Worm (Caenorhabditis elegans) whole organism, L2 larva: ENCODE data around the gene tmed-13.

Experiments used
- C34F6.9 ChIP-seq: fragments of 150-350 bp; optimal IDR thresholded peaks from 2 replicates; lab custom pipeline; 2014; ENCODE audit warnings: missing biosample characterization, missing genetic modification characterization
- F13H6.1 ChIP-seq: sonication (generic microtip); optimal IDR thresholded peaks from 2 replicates; lab custom pipeline; 2016; ENCODE audit warnings: missing genetic modification characterization, missing compliant biosample characterization
- R02D3.7 ChIP-seq: fragments of 150-350 bp; optimal IDR thresholded peaks from 2 replicates; lab custom pipeline; 2014; ENCODE audit warnings: missing biosample characterization, missing genetic modification characterization
- ZK546.5 ChIP-seq: sonication (generic microtip); optimal IDR thresholded peaks from 2 replicates; lab custom pipeline; 2017; ENCODE audit warnings: missing biosample characterization, missing genetic modification characterization
- ceh-16 ChIP-seq: fragments of 150-350 bp; optimal IDR thresholded peaks from 2 replicates; lab custom pipeline; 2014; ENCODE audit warnings: missing biosample characterization, missing genetic modification characterization
- ceh-82 ChIP-seq: fragments of 150-350 bp; optimal IDR thresholded peaks from 2 replicates; lab custom pipeline; 2014; ENCODE audit warnings: missing biosample characterization, missing genetic modification characterization
- crh-2 ChIP-seq: sonication (generic microtip); optimal IDR thresholded peaks from 2 replicates; lab custom pipeline; 2017; ENCODE audit warnings: missing biosample characterization, missing genetic modification characterization
- dmd-4 ChIP-seq: sonication (generic microtip); optimal IDR thresholded peaks from 2 replicates; lab custom pipeline; 2017; ENCODE audit warnings: missing biosample characterization, missing genetic modification characterization
- egl-27 ChIP-seq: sonication (generic microtip); optimal IDR thresholded peaks from 3 replicates; lab custom pipeline; 2017; ENCODE audit warnings: missing biosample characterization, missing genetic modification reagents, missing genetic modification characterization
- elt-1 ChIP-seq: fragments of 150-350 bp; optimal IDR thresholded peaks from 2 replicates; lab custom pipeline; 2014; ENCODE audit warnings: missing biosample characterization, missing genetic modification characterization
- elt-3 ChIP-seq: sonication (generic microtip); optimal IDR thresholded peaks from 2 replicates; lab custom pipeline; 2017; ENCODE audit warnings: missing biosample characterization, missing genetic modification characterization
- fos-1 ChIP-seq: fragments of 150-350 bp; optimal IDR thresholded peaks from 2 replicates; lab custom pipeline; 2014; ENCODE audit warnings: missing biosample characterization, missing genetic modification characterization
- gmeb-1 ChIP-seq: fragments of 150-350 bp; optimal IDR thresholded peaks from 2 replicates; lab custom pipeline; 2014; ENCODE audit warnings: missing biosample characterization, missing genetic modification characterization
- lin-11 ChIP-seq: fragments of 150-350 bp; sonication (generic microtip); optimal IDR thresholded peaks from 2 replicates; lab custom pipeline; 2014; ENCODE audit warnings: missing biosample characterization, missing genetic modification characterization, inconsistent platforms, mixed read lengths
- lin-13 ChIP-seq: fragments of 150-350 bp; optimal IDR thresholded peaks from 2 replicates; lab custom pipeline; 2014; ENCODE audit warnings: missing biosample characterization, missing genetic modification reagents, missing genetic modification characterization
- lsy-2 ChIP-seq, 2 experiments: fragments of 150-350 bp in 1 of 2; sonication (generic microtip) in 1 of 2; optimal IDR thresholded peaks; 2 replicates each; lab custom pipeline; 2014 to 2017; ENCODE audit warnings: missing biosample characterization in 2 of 2, missing genetic modification characterization in 2 of 2
- mab-5 ChIP-seq: fragments of 150-350 bp; optimal IDR thresholded peaks from 2 replicates; lab custom pipeline; 2014; ENCODE audit warnings: missing biosample characterization, missing genetic modification characterization
- mdl-1 ChIP-seq, 2 experiments: fragments of 150-350 bp in 1 of 2; sonication (generic microtip) in 1 of 2; optimal IDR thresholded peaks; 2 replicates each; lab custom pipeline; 2017; ENCODE audit warnings: missing biosample characterization in 2 of 2, missing genetic modification characterization in 2 of 2
- nhr-10 ChIP-seq: sonication (generic microtip); optimal IDR thresholded peaks from 2 replicates; lab custom pipeline; 2017; ENCODE audit warnings: missing biosample characterization, missing genetic modification characterization
- nhr-12 ChIP-seq: fragments of 150-350 bp; optimal IDR thresholded peaks from 2 replicates; lab custom pipeline; 2014; ENCODE audit warnings: missing biosample characterization, missing genetic modification characterization
- nhr-21 ChIP-seq: fragments of 150-350 bp; optimal IDR thresholded peaks from 2 replicates; lab custom pipeline; 2014; ENCODE audit warnings: missing biosample characterization, missing genetic modification characterization
- nhr-23 ChIP-seq: fragments of 150-350 bp; optimal IDR thresholded peaks from 2 replicates; lab custom pipeline; 2014; ENCODE audit warnings: missing biosample characterization, missing genetic modification reagents, missing genetic modification characterization
- nhr-237 ChIP-seq: fragments of 150-350 bp; optimal IDR thresholded peaks from 2 replicates; lab custom pipeline; 2014; ENCODE audit warnings: missing biosample characterization, missing genetic modification characterization
- nhr-6 ChIP-seq: fragments of 150-350 bp; optimal IDR thresholded peaks from 2 replicates; lab custom pipeline; 2014; ENCODE audit warnings: missing biosample characterization, missing genetic modification characterization
- peb-1 ChIP-seq: fragments of 150-350 bp; optimal IDR thresholded peaks from 2 replicates; lab custom pipeline; 2014; ENCODE audit warnings: missing biosample characterization, missing genetic modification characterization
- sem-4 ChIP-seq: fragments of 150-350 bp; optimal IDR thresholded peaks from 2 replicates; lab custom pipeline; 2014; ENCODE audit warnings: missing biosample characterization, missing genetic modification reagents, missing genetic modification characterization
- skn-1 ChIP-seq: sonication (generic microtip); optimal IDR thresholded peaks from 2 replicates; lab custom pipeline; 2017; ENCODE audit warnings: missing biosample characterization, missing genetic modification characterization
- sma-3 ChIP-seq: sonication (generic microtip); optimal IDR thresholded peaks from 2 replicates; lab custom pipeline; 2016; ENCODE audit warnings: missing genetic modification reagents, missing genetic modification characterization, missing compliant biosample characterization
- sma-9 ChIP-seq, 2 experiments: fragments of 150-350 bp in 1 of 2; sonication (generic microtip) in 1 of 2; optimal IDR thresholded peaks; 2 replicates each; lab custom pipeline; 2014 to 2016; ENCODE audit warnings: missing genetic modification characterization in 2 of 2, mild to moderate bottlenecking in 1 of 2, missing biosample characterization in 1 of 2, missing compliant biosample characterization in 1 of 2, missing genetic modification reagents in 1 of 2, moderate library complexity in 1 of 2
- unc-39 ChIP-seq: fragments of 150-350 bp; optimal IDR thresholded peaks from 2 replicates; lab custom pipeline; 2014; ENCODE audit warnings: missing biosample characterization, missing genetic modification characterization
- unc-55 ChIP-seq: fragments of 150-350 bp; sonication (generic microtip); optimal IDR thresholded peaks from 3 replicates; lab custom pipeline; 2014; ENCODE audit warnings: missing biosample characterization, missing genetic modification reagents, missing genetic modification characterization
- ztf-1 ChIP-seq: fragments of 200-800 bp; sonication (Bioruptor generic); conservative IDR thresholded peaks from 2 replicates; pipeline ENCODE4 v1.3.6; 2022; ENCODE audit warnings: missing genetic modification characterization, missing compliant biosample characterization
- ztf-11 ChIP-seq: sonication (generic microtip); optimal IDR thresholded peaks from 2 replicates; lab custom pipeline; 2017; ENCODE audit warnings: missing biosample characterization, missing genetic modification characterization
- ztf-4 ChIP-seq: fragments of 150-350 bp; optimal IDR thresholded peaks from 2 replicates; lab custom pipeline; 2014; ENCODE audit warnings: missing biosample characterization, missing genetic modification characterization

The tmed-13 gene

DNA sequence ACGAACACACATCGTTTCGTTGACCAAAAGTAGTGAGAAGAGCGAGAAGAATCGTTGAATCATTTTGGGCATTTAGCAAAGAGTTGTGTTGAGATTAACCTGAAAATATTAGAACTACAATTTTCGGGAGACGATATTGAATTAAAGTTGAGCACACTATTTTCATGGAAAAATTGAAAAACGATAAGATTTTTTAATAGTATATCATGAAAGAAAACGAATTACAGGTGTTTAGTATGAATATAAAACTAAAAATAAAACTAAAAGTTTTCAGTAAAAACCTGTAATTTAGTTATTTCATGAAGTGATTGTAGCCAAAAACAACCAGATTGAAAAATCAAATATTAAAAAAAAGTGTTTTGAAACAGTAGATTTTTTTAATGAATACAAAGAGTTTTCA lies 13.7 kb downstream of the tmed-13 start, which contains the start of gene lgc-10:
TSS of gene lgc-10 (minus strand) at position 101 of the 400 bp plus-strand sequence.
- no peak for TF ChIP-seq crh-2 (tag; lab: Kevin White, UChicago)
- TF ChIP-seq fos-1 (tag; lab: Kevin White, UChicago), result no peak
- TF ChIP-seq ztf-4, result no peak
- no peak for TF ChIP-seq nhr-10 (tag; lab: Kevin White, UChicago)
- no peak for TF ChIP-seq ZK546.5 (tag; lab: Kevin White, UChicago)
- no peak for TF ChIP-seq unc-39 (tag; lab: Kevin White, UChicago)
- no peak for TF ChIP-seq R02D3.7 (tag; lab: Kevin White, UChicago)
- TF ChIP-seq skn-1 (tag; lab: Kevin White, UChicago), result no peak
- no peak for TF ChIP-seq lin-13
- no peak for TF ChIP-seq nhr-12 (tag; lab: Kevin White, UChicago)
- no peak for TF ChIP-seq elt-1 (tag; lab: Kevin White, UChicago)
- TF ChIP-seq C34F6.9 (tag; lab: Kevin White, UChicago), result no peak
- TF ChIP-seq nhr-6 (tag; lab: Kevin White, UChicago), result no peak
- TF ChIP-seq ztf-1, result no peak
- TF ChIP-seq sem-4 (tag; lab: Kevin White, UChicago), result no peak
- TF ChIP-seq nhr-237 (tag; lab: Kevin White, UChicago), result no peak
- no peak for TF ChIP-seq ztf-11
- TF ChIP-seq mab-5 (tag; lab: Kevin White, UChicago), result no peak
- TF ChIP-seq mdl-1 (tag; optimal IDR thresholded peaks at IDR 0.05; lab: Kevin White, UChicago), result no peak

- no peak for TF ChIP-seq mab-5 (tag; lab: Kevin White, UChicago)
- no peak for TF ChIP-seq ztf-4
- TF ChIP-seq F13H6.1 (tag; lab: Kevin White, UChicago), result no peak
- TF ChIP-seq elt-1 (tag; lab: Kevin White, UChicago), result no peak
- no peak for TF ChIP-seq gmeb-1 (tag; lab: Kevin White, UChicago)
- no peak for TF ChIP-seq lin-13
- no peak for TF ChIP-seq ztf-11
- TF ChIP-seq lsy-2 (tag; optimal IDR thresholded peaks at IDR 0.05; lab: Kevin White, UChicago), result no peak
- TF ChIP-seq nhr-10 (tag; lab: Kevin White, UChicago), result no peak
- no peak for TF ChIP-seq sma-3 (GFP tag; lab: Kevin White, UChicago)
- TF ChIP-seq egl-27 (tag; lab: Kevin White, UChicago), result no peak
- TF ChIP-seq dmd-4 (tag; lab: Kevin White, UChicago), result no peak
- no peak for TF ChIP-seq ceh-16
- TF ChIP-seq ceh-82 (tag; lab: Kevin White, UChicago), result no peak
- no peak for TF ChIP-seq crh-2 (tag; lab: Kevin White, UChicago)
- no peak for TF ChIP-seq lin-11 (tag; lab: Kevin White, UChicago)
- no peak for TF ChIP-seq peb-1
Measured at ce11 chrIV:6443018-6443417, 28.2 kb downstream of the tmed-13 start.

DNA sequence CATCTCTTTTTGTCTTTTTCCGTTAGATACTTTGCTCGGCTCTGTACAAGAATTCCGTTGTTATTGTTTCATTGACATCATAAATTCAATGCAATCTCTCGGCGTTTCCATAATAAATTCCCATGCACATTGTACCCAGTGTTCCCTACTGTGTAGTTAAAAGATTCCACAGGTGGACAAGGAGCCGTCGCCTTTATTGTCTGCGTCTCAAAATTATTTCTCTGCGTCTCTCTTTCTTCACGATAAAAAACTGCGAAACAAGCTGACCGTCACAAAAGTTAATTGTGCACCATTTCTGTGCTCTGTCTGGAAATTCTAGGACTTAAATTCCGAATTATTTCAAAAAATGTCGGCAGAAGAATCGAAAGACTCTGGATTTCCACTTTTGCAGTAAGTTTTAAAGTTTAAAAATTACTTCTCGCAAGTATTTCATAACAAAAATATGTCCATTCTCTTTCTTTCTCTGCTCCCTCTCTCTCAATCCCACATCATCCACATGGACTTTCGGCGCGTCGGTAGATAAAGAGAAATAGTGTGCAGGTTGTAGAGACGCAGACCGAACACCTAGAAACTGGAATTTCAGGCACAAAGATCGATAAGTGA lies 29.1 kb downstream of the tmed-13 start:
- peak; percentile 42 for TF ChIP-seq sma-9 (GFP tag; optimal IDR thresholded peaks at IDR 0.05; lab: Kevin White, UChicago)
- TF ChIP-seq sma-9 (tag; optimal IDR thresholded peaks at IDR 0.05; lab: Kevin White, UChicago), result no peak
- no peak for TF ChIP-seq elt-3 (tag; lab: Kevin White, UChicago)
- TF ChIP-seq lsy-2 (tag; optimal IDR thresholded peaks at IDR 0.05; lab: Kevin White, UChicago), result peak; percentile 21 to 39
- TF ChIP-seq C34F6.9 (tag; lab: Kevin White, UChicago), result peak; percentile 2
- TF ChIP-seq nhr-23 (tag; lab: Kevin White, UChicago), result no peak
- peak; percentile 23 for TF ChIP-seq unc-55 (GFP tag; lab: Kevin White, UChicago)
- peak; percentile 59 for TF ChIP-seq F13H6.1 (tag; lab: Kevin White, UChicago)
- peak; percentile 26 for TF ChIP-seq gmeb-1 (tag; lab: Kevin White, UChicago)
- no peak for TF ChIP-seq fos-1 (tag; lab: Kevin White, UChicago)
- TF ChIP-seq, all 48 proteins: peak for 6

- TF ChIP-seq ztf-11 (no peak), nhr-21 (tag; lab: Kevin White, UChicago) (no peak), nhr-12 (tag; lab: Kevin White, UChicago) (no peak), mdl-1 (tag; optimal IDR thresholded peaks at IDR 0.05; lab: Kevin White, UChicago) (no peak)
- TF ChIP-seq, all 48 proteins: peak for 0
Measured at ce11 chrIV:6441601-6442000, 29.6 kb downstream of the tmed-13 start, which contains the start of gene Y73B6BL.31. TSS of gene Y73B6BL.31 (plus strand) at chrIV:6441901.
